Fruit fly (Drosophila melanogaster): Measurements from ENCODE around the gene TyrRII.

Gene TyrRII

DNA sequence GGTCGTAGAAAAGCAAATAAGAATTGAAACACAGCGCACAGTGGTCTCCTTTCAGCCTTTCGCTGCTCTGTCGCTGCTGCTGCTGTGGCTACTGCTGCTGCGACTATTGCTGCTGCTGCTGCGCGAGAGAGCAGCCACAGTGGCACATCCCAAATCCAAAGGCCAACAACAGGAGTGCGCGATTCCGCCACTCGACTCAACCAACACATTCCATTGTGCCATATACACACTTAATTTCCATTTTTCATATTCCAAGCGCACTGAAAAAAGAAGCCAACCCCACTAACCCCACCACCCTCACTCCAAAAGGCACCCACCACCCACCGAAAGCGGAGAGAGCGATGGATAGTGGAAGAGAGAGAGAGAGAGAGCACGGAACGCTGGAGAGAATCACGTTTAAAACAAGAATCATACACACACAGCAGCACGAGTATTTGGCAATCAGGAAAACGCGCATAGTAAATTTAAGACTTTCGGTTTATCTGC, 39.7 kb downstream of the TyrRII start:
- TF ChIP-seq fd59A (GFP tag; optimal IDR thresholded peaks at IDR 0.05) (no peak), CG6163 (GFP tag; IDR thresholded peaks at IDR 0.05) (0 out of 3 replicates have a peak, but pooled peaks have one; percentile 25), CG10631 (GFP tag; optimal IDR thresholded peaks at IDR 0.05) (no peak), Sox15 (GFP tag; optimal IDR thresholded peaks at IDR 0.05) (no peak), vri (GFP tag; optimal IDR thresholded peaks at IDR 0.05) (no peak)

- TF ChIP-seq CG6163 (GFP tag; IDR thresholded peaks at IDR 0.05) (0 out of 3 replicates have a peak, but pooled peaks have one; percentile 32), CG4318 (GFP tag; optimal IDR thresholded peaks at IDR 0.05) (no peak), CG32006 (GFP tag; optimal IDR thresholded peaks at IDR 0.05) (peak; percentile 29), CG6792 (GFP tag; optimal IDR thresholded peaks at IDR 0.05) (no peak), Sox102F (GFP tag; optimal IDR thresholded peaks at IDR 0.05) (no peak), svp (GFP tag) (peak; percentile 41), CG8632 (GFP tag; optimal IDR thresholded peaks at IDR 0.05) (no peak), salr (GFP tag; optimal IDR thresholded peaks at IDR 0.05) (no peak), CG11902 (GFP tag; optimal IDR thresholded peaks at IDR 0.05) (no peak), Hr4 (GFP tag; optimal IDR thresholded peaks at IDR 0.05) (peak; percentile 24), CG10631 (GFP tag; optimal IDR thresholded peaks at IDR 0.05) (peak; percentile 2), CG31627 (GFP tag; optimal IDR thresholded peaks at IDR 0.05) (no peak), CG16779 (tag; optimal IDR thresholded peaks at IDR 0.05) (no peak), acj6 (GFP tag; optimal IDR thresholded peaks at IDR 0.05) (no peak), Ets21C (GFP tag; optimal IDR thresholded peaks at IDR 0.05) (no peak), dac (GFP tag; optimal IDR thresholded peaks at IDR 0.05) (no peak), Eip78C (GFP tag) (peak; percentile 57)
Observed at dm6 chr3R:17776952-17777407, 40.6 kb downstream of the TyrRII start.

DNA sequence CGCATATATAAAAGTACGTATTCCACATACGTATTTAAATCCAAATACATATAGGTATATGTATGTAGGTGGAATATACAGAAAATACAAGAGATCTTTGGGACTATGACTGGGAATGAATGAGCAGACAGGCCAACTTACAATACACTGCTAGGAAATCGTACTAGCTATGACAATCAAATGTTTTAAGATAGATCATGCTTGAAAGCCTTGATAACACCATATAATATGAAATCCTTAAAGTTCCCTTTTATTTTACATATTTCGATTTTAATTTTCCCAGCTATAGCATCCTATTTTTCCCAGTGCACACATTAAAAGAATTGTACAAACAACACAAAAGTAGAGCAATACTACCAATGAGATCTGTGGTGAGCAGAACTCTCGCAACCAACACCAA, 45.0 kb downstream of the TyrRII start:
- TF ChIP-seq CG6792 (GFP tag; optimal IDR thresholded peaks at IDR 0.05) (peak; percentile 34), Eip93F (GFP tag; optimal IDR thresholded peaks at IDR 0.05) (no peak), Eip78C (GFP tag) (peak; percentile 90), Sox102F (GFP tag; optimal IDR thresholded peaks at IDR 0.05) (no peak), CG10669 (GFP tag; optimal IDR thresholded peaks at IDR 0.05) (peak; percentile 31), CG6808 (GFP tag; optimal IDR thresholded peaks at IDR 0.05) (no peak), CG10631 (GFP tag; optimal IDR thresholded peaks at IDR 0.05) (peak; percentile 56), net (GFP tag; optimal IDR thresholded peaks at IDR 0.05) (peak; percentile 34), Sox14 (GFP tag; optimal IDR thresholded peaks at IDR 0.05) (peak; percentile 10), Sox15 (GFP tag; optimal IDR thresholded peaks at IDR 0.05) (no peak), CG3032 (tag; optimal IDR thresholded peaks at IDR 0.05) (peak; percentile 60), ss (GFP tag; optimal IDR thresholded peaks at IDR 0.05) (peak in 1 of 2 experiments; percentile 23), CG15336 (GFP tag; IDR thresholded peaks at IDR 0.05) (peak; percentile 81), lz (GFP tag; optimal IDR thresholded peaks at IDR 0.05) (peak; percentile 16), Smox (GFP tag; optimal IDR thresholded peaks at IDR 0.05) (no peak), achi (GFP tag; optimal IDR thresholded peaks at IDR 0.05) (peak; percentile 42), CG6276 (GFP tag; optimal IDR thresholded peaks at IDR 0.05) (peak; percentile 75), CG16779 (tag; optimal IDR thresholded peaks at IDR 0.05) (no peak), CG6163 (GFP tag; IDR thresholded peaks at IDR 0.05) (peak; percentile 82), Hr4 (GFP tag; optimal IDR thresholded peaks at IDR 0.05) (peak; percentile 71), fd59A (GFP tag; optimal IDR thresholded peaks at IDR 0.05) (no peak), Hr39 (GFP tag; optimal IDR thresholded peaks at IDR 0.05) (peak; percentile 37), fkh (GFP tag; optimal IDR thresholded peaks at IDR 0.05) (peak; percentile 29), vri (GFP tag; optimal IDR thresholded peaks at IDR 0.05) (no peak), Ets21C (GFP tag; optimal IDR thresholded peaks at IDR 0.05) (no peak), Hr38 (GFP tag; optimal IDR thresholded peaks at IDR 0.05) (no peak), cyc (GFP tag; optimal IDR thresholded peaks at IDR 0.05) (no peak), CG11294 (GFP tag; IDR thresholded peaks at IDR 0.05) (peak; percentile 70), acj6 (GFP tag; optimal IDR thresholded peaks at IDR 0.05) (peak; percentile 41), CG32006 (GFP tag; optimal IDR thresholded peaks at IDR 0.05) (peak; percentile 56), dsx (GFP tag; optimal IDR thresholded peaks at IDR 0.05; ENCODE audit: poor library complexity, severe bottlenecking) (peak; percentile 24), dac (GFP tag; optimal IDR thresholded peaks at IDR 0.05) (no peak), salr (GFP tag; optimal IDR thresholded peaks at IDR 0.05) (peak in 1 of 2 experiments; percentile 38), OdsH (GFP tag; optimal IDR thresholded peaks at IDR 0.05) (peak; percentile 32), CG7368 (GFP tag; optimal IDR thresholded peaks at IDR 0.05) (no peak), Eip75B (GFP tag; optimal IDR thresholded peaks at IDR 0.05) (peak; percentile 60), pdm3 (GFP tag; optimal IDR thresholded peaks at IDR 0.05) (peak; percentile 51), CG3919 (GFP tag; optimal IDR thresholded peaks at IDR 0.05) (peak; percentile 54), Ets96B (tag; optimal IDR thresholded peaks at IDR 0.05) (peak; percentile 41), esn (GFP tag; optimal IDR thresholded peaks at IDR 0.05) (no peak)
